Fruit fly (Drosophila melanogaster) whole organism, prepupa: ENCODE measurements around the gene CG32633.

Experiments
- CG10631 ChIP-seq: fragments of 200-800 bp; sonication (Bioruptor generic); optimal IDR thresholded peaks from 2 replicates; lab custom pipeline; 2016; ENCODE audit warnings: missing biosample characterization, missing genetic modification characterization
- CG34406 ChIP-seq: fragments of 200-800 bp; sonication (Bioruptor generic); optimal IDR thresholded peaks from 3 replicates; lab custom pipeline; 2016; ENCODE audit warnings: missing biosample characterization, missing genetic modification characterization
- CG8632 ChIP-seq: fragments of 200-800 bp; sonication (Bioruptor generic); optimal IDR thresholded peaks from 3 replicates; lab custom pipeline; 2016; ENCODE audit warnings: missing biosample characterization, missing genetic modification characterization
- Ets21C ChIP-seq: fragments of 200-800 bp; sonication (Bioruptor generic); optimal IDR thresholded peaks from 3 replicates; lab custom pipeline; 2016; ENCODE audit warnings: missing biosample characterization, missing genetic modification characterization
- Hr39 ChIP-seq: fragments of 200-800 bp; sonication (Bioruptor generic); optimal IDR thresholded peaks from 2 replicates; lab custom pipeline; 2016; ENCODE audit warnings: missing biosample characterization, missing genetic modification characterization
- Hr4 ChIP-seq: fragments of 200-800 bp; sonication (Bioruptor generic); optimal IDR thresholded peaks from 3 replicates; lab custom pipeline; 2016; ENCODE audit warnings: missing biosample characterization, missing genetic modification characterization
- Met ChIP-seq: fragments of 200-800 bp; sonication (Bioruptor generic); optimal IDR thresholded peaks from 3 replicates; lab custom pipeline; 2016; ENCODE audit warnings: missing biosample characterization, missing genetic modification characterization
- Sox15 ChIP-seq: fragments of 200-800 bp; sonication (Bioruptor generic); optimal IDR thresholded peaks from 3 replicates; lab custom pipeline; 2016; ENCODE audit warnings: missing biosample characterization, missing genetic modification characterization
- cyc ChIP-seq: fragments of 200-800 bp; sonication (Bioruptor generic); optimal IDR thresholded peaks from 3 replicates; lab custom pipeline; 2016; ENCODE audit warnings: missing biosample characterization, missing genetic modification characterization
- fd85E ChIP-seq: fragments of 200-800 bp; sonication (Bioruptor generic); optimal IDR thresholded peaks from 3 replicates; lab custom pipeline; 2016; ENCODE audit warnings: missing biosample characterization, missing genetic modification characterization
- pdm3 ChIP-seq: fragments of 200-800 bp; sonication (Bioruptor generic); optimal IDR thresholded peaks from 3 replicates; lab custom pipeline; 2016; ENCODE audit warnings: missing biosample characterization, missing genetic modification characterization

dm6 chrX:13611884-13612283 is 50.4 kb downstream of the CG32633 start, which contains the start of the genes Ndc80 and BthD:
- TF ChIP-seq fd85E (GFP tag; lab: Kevin White, UChicago) (no peak), Met (GFP tag; lab: Kevin White, UChicago) (no peak), cyc (GFP tag; lab: Kevin White, UChicago) (no peak), Sox15 (GFP tag; lab: Kevin White, UChicago) (no peak), pdm3 (no peak), Hr4 (GFP tag; lab: Kevin White, UChicago) (no peak), Ets21C (no peak), CG8632 (GFP tag; lab: Kevin White, UChicago) (no peak), CG10631 (GFP tag; lab: Kevin White, UChicago) (no peak), Hr39 (GFP tag; lab: Kevin White, UChicago) (no peak), CG34406 (GFP tag; lab: Kevin White, UChicago) (no peak)
